Worm (Caenorhabditis elegans) whole organism, L1 larva: Measurements from ENCODE around the gene lsm-4.

ENCODE experiments used
- C04F5.9 ChIP-seq: sonication (generic microtip); optimal IDR thresholded peaks from 2 replicates; lab custom pipeline; 2016; ENCODE audit warnings: missing genetic modification characterization, missing compliant biosample characterization
- C16A3.4 ChIP-seq: fragments of 150-350 bp; optimal IDR thresholded peaks from 2 replicates; lab custom pipeline; 2014; ENCODE audit warnings: missing biosample characterization, missing genetic modification characterization
- Y116A8C.19 ChIP-seq: sonication (generic microtip); optimal IDR thresholded peaks from 2 replicates; lab custom pipeline; 2016; ENCODE audit warnings: missing compliant biosample characterization, missing genetic modification characterization, borderline replicate concordance
- alr-1 ChIP-seq: fragments of 200-800 bp; sonication (Bioruptor generic); optimal IDR thresholded peaks from 2 replicates; lab custom pipeline; 2018; ENCODE audit warnings: borderline replicate concordance, mild to moderate bottlenecking, missing genetic modification characterization, missing compliant biosample characterization
- aly-2 ChIP-seq: fragments of 150-350 bp; optimal IDR thresholded peaks from 2 replicates; lab custom pipeline; 2014; ENCODE audit warnings: missing biosample characterization, missing genetic modification characterization
- ama-1 ChIP-seq: fragments of 150-350 bp; optimal IDR thresholded peaks from 2 replicates; lab custom pipeline; 2014
- ceh-63 ChIP-seq: fragments of 200-800 bp; sonication (Bioruptor generic); optimal IDR thresholded peaks from 2 replicates; lab custom pipeline; 2018; ENCODE audit warnings: mild to moderate bottlenecking, missing genetic modification characterization, missing compliant biosample characterization
- ceh-82 ChIP-seq, 3 experiments: fragments of 150-350 bp in 1 of 3; sonication (generic microtip) in 2 of 3; optimal IDR thresholded peaks; 2 replicates each; lab custom pipeline; 2014 to 2017; ENCODE audit warnings: missing biosample characterization in 3 of 3, missing genetic modification characterization in 3 of 3
- ceh-90 ChIP-seq: sonication (generic microtip); optimal IDR thresholded peaks from 2 replicates; lab custom pipeline; 2016; ENCODE audit warnings: missing genetic modification characterization, missing compliant biosample characterization
- ces-1 ChIP-seq: fragments of 150-350 bp; optimal IDR thresholded peaks from 2 replicates; lab custom pipeline; 2014; ENCODE audit warnings: missing biosample characterization, missing genetic modification reagents, missing genetic modification characterization
- dsc-1 ChIP-seq: sonication (generic microtip); optimal IDR thresholded peaks from 2 replicates; lab custom pipeline; 2016; ENCODE audit warnings: mild to moderate bottlenecking, missing genetic modification characterization, missing compliant biosample characterization
- efl-1 ChIP-seq, 4 experiments: fragments of 150-350 bp; optimal IDR thresholded peaks in 3 of 4; peaks in 1 of 4; 1 replicate in 1 of 4; 2 replicates in 3 of 4; lab custom pipeline; 2014; ENCODE audit warnings: missing biosample characterization in 2 of 4, missing genetic modification characterization in 2 of 4, missing genetic modification reagents in 2 of 4
- egl-13 ChIP-seq: sonication (generic microtip); optimal IDR thresholded peaks from 2 replicates; lab custom pipeline; 2016; ENCODE audit warnings: missing genotype, missing genetic modification reagents, missing genetic modification characterization, missing compliant biosample characterization
- elt-2 ChIP-seq: sonication (generic microtip); optimal IDR thresholded peaks from 2 replicates; lab custom pipeline; 2016; ENCODE audit warnings: missing genetic modification characterization, mild to moderate bottlenecking, inconsistent platforms, missing compliant biosample characterization, missing genetic modification reagents
- fkh-4 ChIP-seq: sonication (generic microtip); optimal IDR thresholded peaks from 2 replicates; lab custom pipeline; 2016; ENCODE audit warnings: missing compliant biosample characterization, missing genetic modification characterization, borderline replicate concordance
- fkh-8 ChIP-seq: sonication (generic microtip); optimal IDR thresholded peaks from 2 replicates; lab custom pipeline; 2016; ENCODE audit warnings: mild to moderate bottlenecking, missing genetic modification characterization, missing compliant biosample characterization
- fos-1 ChIP-seq: fragments of 150-350 bp; optimal IDR thresholded peaks from 2 replicates; lab custom pipeline; 2014; ENCODE audit warnings: missing biosample characterization, missing genetic modification characterization
- grh-1 ChIP-seq: fragments of 200-800 bp; sonication (Bioruptor generic); IDR thresholded peaks from 2 replicates; pipeline ENCODE4 v1.3.6; 2022; ENCODE audit warnings: missing genetic modification reagents, missing genetic modification characterization, missing compliant biosample characterization
- hlh-17 ChIP-seq: fragments of 200-800 bp; sonication (Bioruptor generic); optimal IDR thresholded peaks from 2 replicates; lab custom pipeline; 2018; ENCODE audit warnings: missing genetic modification characterization, mild to moderate bottlenecking, missing compliant biosample characterization, moderate library complexity, borderline replicate concordance
- irx-1 ChIP-seq: sonication (generic microtip); optimal IDR thresholded peaks from 2 replicates; lab custom pipeline; 2016; ENCODE audit warnings: missing genetic modification characterization, missing compliant biosample characterization
- isw-1 ChIP-seq: fragments of 200-800 bp; sonication (Bioruptor generic); IDR thresholded peaks from 2 replicates; pipeline ENCODE4 v1.3.6; 2022; ENCODE audit warnings: missing genetic modification characterization, missing compliant biosample characterization
- lin-14 ChIP-seq: fragments of 200-800 bp; sonication (Bioruptor generic); optimal IDR thresholded peaks from 2 replicates; lab custom pipeline; 2018; ENCODE audit warnings: mild to moderate bottlenecking, missing genetic modification characterization, moderate library complexity, missing compliant biosample characterization
- lin-15B ChIP-seq: fragments of 150-350 bp; sonication (generic microtip); optimal IDR thresholded peaks from 3 replicates; lab custom pipeline; 2014; ENCODE audit warnings: missing biosample characterization, missing genetic modification characterization
- lin-39 ChIP-seq: fragments of 150-350 bp; optimal IDR thresholded peaks from 2 replicates; lab custom pipeline; 2014; ENCODE audit warnings: missing biosample characterization, missing genetic modification reagents, missing genetic modification characterization
- lir-3 ChIP-seq: sonication (generic microtip); optimal IDR thresholded peaks from 2 replicates; lab custom pipeline; 2016; ENCODE audit warnings: mild to moderate bottlenecking, missing genetic modification characterization, moderate library complexity, missing compliant biosample characterization; ENCODE audit not compliant: poor library complexity
- lsy-2 ChIP-seq, 2 experiments: fragments of 150-350 bp; optimal IDR thresholded peaks; 2 replicates each; lab custom pipeline; 2014; ENCODE audit warnings: missing biosample characterization in 2 of 2, missing genetic modification characterization in 2 of 2
- mdl-1 ChIP-seq, 2 experiments: fragments of 150-350 bp; optimal IDR thresholded peaks; 2 replicates each; lab custom pipeline; 2014 to 2017; ENCODE audit warnings: missing biosample characterization in 2 of 2, missing genetic modification characterization in 2 of 2, inconsistent platforms in 1 of 2
- mep-1 ChIP-seq: fragments of 150-350 bp; optimal IDR thresholded peaks from 2 replicates; lab custom pipeline; 2014; ENCODE audit warnings: missing biosample characterization, missing genetic modification characterization
- nhr-11 ChIP-seq: fragments of 150-350 bp; optimal IDR thresholded peaks from 2 replicates; lab custom pipeline; 2014; ENCODE audit warnings: missing biosample characterization, missing genetic modification characterization
- nhr-19 ChIP-seq: fragments of 200-800 bp; sonication (Bioruptor generic); conservative IDR thresholded peaks from 2 replicates; pipeline ENCODE4 v1.3.6; 2022; ENCODE audit warnings: missing genetic modification characterization, missing compliant biosample characterization
- nhr-20 ChIP-seq: sonication (generic microtip); optimal IDR thresholded peaks from 2 replicates; lab custom pipeline; 2016; ENCODE audit warnings: mild to moderate bottlenecking, missing genetic modification characterization, missing compliant biosample characterization
- nhr-28 ChIP-seq: fragments of 150-350 bp; optimal IDR thresholded peaks from 2 replicates; lab custom pipeline; 2014; ENCODE audit warnings: missing biosample characterization, missing genetic modification characterization
- nhr-47 ChIP-seq: sonication (generic microtip); optimal IDR thresholded peaks from 2 replicates; lab custom pipeline; 2016; ENCODE audit warnings: mild to moderate bottlenecking, missing genetic modification characterization, moderate library complexity, missing compliant biosample characterization
- nhr-71 ChIP-seq: sonication (generic microtip); optimal IDR thresholded peaks from 2 replicates; lab custom pipeline; 2016; ENCODE audit warnings: mild to moderate bottlenecking, missing genetic modification characterization, moderate library complexity, missing compliant biosample characterization
- nhr-77 ChIP-seq: fragments of 150-350 bp; optimal IDR thresholded peaks from 2 replicates; lab custom pipeline; 2014; ENCODE audit warnings: missing biosample characterization, missing genetic modification characterization
- nhr-85 ChIP-seq: sonication (generic microtip); peaks from one replicate; lab custom pipeline; 2016; ENCODE audit warnings: missing genetic modification characterization, inconsistent platforms, missing compliant biosample characterization
- nhr-90 ChIP-seq: sonication (generic microtip); optimal IDR thresholded peaks from 2 replicates; lab custom pipeline; 2016; ENCODE audit warnings: mild to moderate bottlenecking, missing genetic modification characterization, missing compliant biosample characterization; ENCODE audit not compliant: poor library complexity
- pax-3 ChIP-seq: fragments of 200-800 bp; sonication (Bioruptor generic); optimal IDR thresholded peaks from 2 replicates; lab custom pipeline; 2018; ENCODE audit warnings: mild to moderate bottlenecking, missing genetic modification characterization, moderate library complexity, missing compliant biosample characterization
- snu-23 ChIP-seq: sonication (generic microtip); optimal IDR thresholded peaks from 2 replicates; lab custom pipeline; 2016; ENCODE audit warnings: missing genetic modification characterization, missing compliant biosample characterization
- sox-4 ChIP-seq: sonication (generic microtip); optimal IDR thresholded peaks from 2 replicates; lab custom pipeline; 2016; ENCODE audit warnings: missing genetic modification characterization, missing compliant biosample characterization
- swsn-7 ChIP-seq: sonication (generic microtip); optimal IDR thresholded peaks from 2 replicates; lab custom pipeline; 2016; ENCODE audit warnings: missing genetic modification characterization, missing compliant biosample characterization
- tlp-1 ChIP-seq: fragments of 150-350 bp; optimal IDR thresholded peaks from 2 replicates; lab custom pipeline; 2014; ENCODE audit warnings: missing biosample characterization, missing genetic modification characterization
- unc-130 ChIP-seq: fragments of 150-350 bp; optimal IDR thresholded peaks from 2 replicates; lab custom pipeline; 2017; ENCODE audit warnings: missing biosample characterization, missing genetic modification characterization, inconsistent platforms
- unc-62 ChIP-seq: fragments of 150-350 bp; optimal IDR thresholded peaks from 2 replicates; lab custom pipeline; 2014; ENCODE audit warnings: missing biosample characterization, missing genetic modification reagents, missing genetic modification characterization
- xbp-1 ChIP-seq: sonication (generic microtip); optimal IDR thresholded peaks from 2 replicates; lab custom pipeline; 2016; ENCODE audit warnings: missing genetic modification characterization, missing compliant biosample characterization
- zag-1 ChIP-seq: fragments of 150-350 bp; optimal IDR thresholded peaks from 2 replicates; lab custom pipeline; 2014; ENCODE audit warnings: missing biosample characterization, missing genetic modification characterization

Gene lsm-4

DNA sequence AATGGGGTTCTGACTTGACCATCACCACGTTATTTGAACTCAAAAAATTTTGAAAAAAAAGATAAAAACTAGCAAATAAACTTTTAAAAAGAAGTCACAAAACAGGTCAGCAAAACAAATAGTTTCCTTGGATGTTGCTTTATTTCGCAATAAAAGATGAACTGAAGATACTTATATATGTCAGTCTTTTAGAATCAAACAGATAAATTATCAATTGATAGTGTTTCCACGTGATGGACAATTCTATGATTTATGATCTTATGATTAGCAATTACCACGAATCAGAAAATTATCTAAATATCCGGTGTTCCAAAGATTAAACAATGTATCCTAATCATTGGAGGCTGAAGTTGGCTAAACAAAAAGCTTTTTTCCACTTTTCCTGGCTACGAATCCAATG lies 34.7 kb upstream of the lsm-4 start (continued):
- TF ChIP-seq fos-1 (tag; lab: Kevin White, UChicago) = no peak
- peak; percentile 68 for TF ChIP-seq nhr-20
- no peak for TF ChIP-seq lin-39 (tag; lab: Kevin White, UChicago)
- peak; percentile 47 for TF ChIP-seq nhr-90 (tag; lab: Kevin White, UChicago)
- no peak for TF ChIP-seq lsy-2 (tag; optimal IDR thresholded peaks at IDR 0.05; lab: Kevin White, UChicago)
- peak; percentile 77 for TF ChIP-seq nhr-85 (tag; lab: Kevin White, UChicago)

DNA sequence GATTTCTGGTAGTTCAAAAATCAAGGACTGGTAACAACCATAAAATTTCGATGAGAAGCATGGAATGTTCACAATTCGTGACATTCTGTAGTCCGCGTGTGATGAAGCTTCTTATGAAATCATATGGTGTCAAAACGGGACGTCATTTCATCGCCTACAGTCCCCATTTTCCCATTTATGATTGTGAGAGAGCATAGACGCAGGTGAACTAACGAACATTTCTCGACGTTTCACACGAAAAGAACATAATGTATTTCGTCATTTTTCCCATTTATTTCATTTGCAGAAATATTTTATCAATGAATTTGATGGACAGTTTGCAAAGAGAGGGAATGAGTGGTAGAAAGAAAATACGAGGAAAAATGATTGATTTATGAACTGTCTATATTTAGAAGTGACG lies 34.2 kb upstream of the lsm-4 start:
- no peak for TF ChIP-seq egl-13
- TF ChIP-seq efl-1 (optimal IDR thresholded peaks at IDR 0.05; lab: Kevin White, UChicago) = no peak
- TF ChIP-seq efl-1 (GFP tag; optimal IDR thresholded peaks at IDR 0.05 in 1 of 2; lab: Kevin White, UChicago) = peak in 1 of 2 experiments; percentile 59
- TF ChIP-seq isw-1 = no peak

DNA sequence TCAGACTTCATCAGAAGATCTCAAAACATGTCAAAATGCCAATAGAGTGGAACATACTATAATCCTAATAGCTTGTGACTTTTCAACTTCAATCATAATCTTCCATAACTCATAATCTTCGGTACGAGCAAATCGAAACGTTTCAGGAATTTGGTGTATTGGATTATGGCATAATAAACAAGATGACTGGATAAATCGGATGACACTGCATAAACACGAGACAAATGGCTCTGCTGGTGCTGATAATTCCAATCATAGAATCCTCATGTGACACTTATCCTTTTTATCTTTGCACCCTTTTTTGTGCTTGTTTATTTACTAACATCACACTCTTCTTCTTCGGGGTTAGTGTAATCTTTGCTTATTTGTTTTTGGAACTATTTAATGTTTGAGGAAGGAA lies 30.1 kb upstream of the lsm-4 start:
- peak; percentile 16 for TF ChIP-seq nhr-11 (tag; lab: Kevin White, UChicago)
- TF ChIP-seq nhr-20 = peak; percentile 6
- TF ChIP-seq C04F5.9 = no peak
- peak; percentile 33 for TF ChIP-seq egl-13
- no peak for TF ChIP-seq xbp-1
- peak; percentile 22 for TF ChIP-seq lir-3 (tag; lab: Kevin White, UChicago)
- TF ChIP-seq ceh-82 (tag; optimal IDR thresholded peaks at IDR 0.05; lab: Kevin White, UChicago) = no peak
- peak; percentile 56 for TF ChIP-seq fkh-4
- no peak for TF ChIP-seq lin-15B (tag; lab: Kevin White, UChicago)
- peak; percentile 39 for TF ChIP-seq nhr-71 (tag; lab: Kevin White, UChicago)
- TF ChIP-seq ceh-63 (GFP tag; lab: Kevin White, UChicago) = no peak
- TF ChIP-seq efl-1 (optimal IDR thresholded peaks at IDR 0.05; lab: Kevin White, UChicago) = no peak
- no peak for TF ChIP-seq efl-1 (GFP tag; optimal IDR thresholded peaks at IDR 0.05 in 1 of 2; lab: Kevin White, UChicago)
- no peak for TF ChIP-seq tlp-1 (tag; lab: Kevin White, UChicago)
- TF ChIP-seq dsc-1 (tag; lab: Kevin White, UChicago) = peak; percentile 99
- peak; percentile 29 for TF ChIP-seq fkh-8 (tag; lab: Kevin White, UChicago)
- TF ChIP-seq nhr-19 (GFP tag; lab: Robert Waterston, UW) = no peak
- TF ChIP-seq mdl-1 (tag; optimal IDR thresholded peaks at IDR 0.05; lab: Kevin White, UChicago) = no peak
- no peak for TF ChIP-seq nhr-77
- TF ChIP-seq pax-3 (tag; lab: Kevin White, UChicago) = peak; percentile 81
- TF ChIP-seq sox-4 = peak; percentile 70
- TF ChIP-seq mep-1 = no peak
- TF ChIP-seq ceh-90 (tag; lab: Kevin White, UChicago) = no peak
- no peak for TF ChIP-seq elt-2 (tag; lab: Kevin White, UChicago)
- TF ChIP-seq ces-1 (GFP tag; lab: Kevin White, UChicago) = no peak
- peak; percentile 56 for TF ChIP-seq nhr-47 (tag; lab: Kevin White, UChicago)
- TF ChIP-seq nhr-28 (tag; lab: Kevin White, UChicago) = no peak
- TF ChIP-seq, all 84 proteins: peak for 11

DNA sequence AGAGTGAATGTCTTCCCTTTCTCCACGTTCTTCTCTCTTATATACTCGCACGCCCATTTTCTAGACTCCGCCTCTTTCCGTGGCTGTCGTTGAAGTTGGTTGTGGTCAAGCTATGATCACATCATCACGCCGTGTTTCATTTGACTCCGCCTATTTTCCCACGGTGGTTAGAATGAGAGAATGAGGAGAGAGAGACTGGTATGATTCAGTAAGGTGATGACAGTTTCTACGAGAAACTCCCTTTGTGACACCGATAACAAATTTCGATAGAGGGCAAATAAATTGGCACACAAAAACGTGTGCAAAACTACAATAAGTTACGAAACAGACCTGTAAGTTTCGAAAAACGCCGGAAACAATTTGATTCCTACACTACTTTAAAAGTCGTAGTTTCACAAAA lies 27.6 kb upstream of the lsm-4 start:
- no peak for TF ChIP-seq nhr-85 (tag; lab: Kevin White, UChicago)
- TF ChIP-seq C16A3.4 (tag; lab: Kevin White, UChicago) = no peak
- no peak for TF ChIP-seq ceh-90 (tag; lab: Kevin White, UChicago)
- peak; percentile 5 for TF ChIP-seq nhr-71 (tag; lab: Kevin White, UChicago)
- TF ChIP-seq Y116A8C.19 = no peak
- no peak for TF ChIP-seq mep-1
- no peak for TF ChIP-seq swsn-7
- TF ChIP-seq ama-1 (lab: Kevin White, UChicago) = no peak
- TF ChIP-seq irx-1 (tag; lab: Kevin White, UChicago) = no peak
- no peak for TF ChIP-seq unc-130 (tag; lab: Kevin White, UChicago)
- TF ChIP-seq aly-2 (tag; lab: Kevin White, UChicago) = no peak
- TF ChIP-seq alr-1 (tag; lab: Kevin White, UChicago) = no peak
- TF ChIP-seq zag-1 (tag; lab: Kevin White, UChicago) = no peak
- no peak for TF ChIP-seq unc-62 (GFP tag; lab: Kevin White, UChicago)
- TF ChIP-seq elt-2 (tag; lab: Kevin White, UChicago) = no peak
- TF ChIP-seq nhr-90 (tag; lab: Kevin White, UChicago) = no peak
- TF ChIP-seq nhr-77 = no peak
- TF ChIP-seq dsc-1 (tag; lab: Kevin White, UChicago) = no peak
- TF ChIP-seq lin-14 (GFP tag; lab: Kevin White, UChicago) = peak; percentile 13
- TF ChIP-seq mdl-1 (tag; optimal IDR thresholded peaks at IDR 0.05; lab: Kevin White, UChicago) = no peak
- peak; percentile 25 for TF ChIP-seq nhr-20
- no peak for TF ChIP-seq ceh-63 (GFP tag; lab: Kevin White, UChicago)
- TF ChIP-seq snu-23 (GFP tag; lab: Kevin White, UChicago) = no peak
- no peak for TF ChIP-seq grh-1 (GFP tag; lab: Robert Waterston, UW)
- TF ChIP-seq hlh-17 = no peak
- TF ChIP-seq nhr-28 (tag; lab: Kevin White, UChicago) = peak; percentile 2
